Worm (Caenorhabditis elegans): ENCODE measurements around the gene ZK688.5.

Gene ZK688.5

ce11 chrIII:7919823-7920222 is 28.4 kb upstream of the ZK688.5 start, which contains the start of gene C29E4.14:
TSS of gene C29E4.14 (plus strand) at chrIII:7920123.
- TF ChIP-seq efl-1 (optimal IDR thresholded peaks at IDR 0.05) (no peak), efl-1 (GFP tag; optimal IDR thresholded peaks at IDR 0.05 in 1 of 2) (no peak), rnt-1 (tag; optimal IDR thresholded peaks at IDR 0.05) (no peak), tbx-2 (tag; optimal IDR thresholded peaks at IDR 0.05) (no peak), nhr-20 (tag; optimal IDR thresholded peaks at IDR 0.05) (no peak), nhr-85 (tag) (no peak), nhr-19 (GFP tag; conservative IDR thresholded peaks at IDR 0.05) (no peak), ceh-8 (GFP tag; optimal IDR thresholded peaks at IDR 0.05) (no peak), ets-5 (GFP tag; IDR thresholded peaks at IDR 0.05) (no peak), pax-3 (tag; optimal IDR thresholded peaks at IDR 0.05) (no peak), ztf-11 (tag; optimal IDR thresholded peaks at IDR 0.05) (no peak), aly-2 (tag; optimal IDR thresholded peaks at IDR 0.05) (no peak), ztf-4 (tag; optimal IDR thresholded peaks at IDR 0.05) (no peak), efl-3 (GFP tag; optimal IDR thresholded peaks at IDR 0.05) (no peak), hlh-4 (tag; optimal IDR thresholded peaks at IDR 0.05) (no peak), hlh-17 (GFP tag; optimal IDR thresholded peaks at IDR 0.05; ENCODE audit: borderline replicate concordance) (no peak), fkh-4 (tag; optimal IDR thresholded peaks at IDR 0.05; ENCODE audit: borderline replicate concordance) (no peak), zag-1 (tag; optimal IDR thresholded peaks at IDR 0.05) (no peak), irx-1 (tag; optimal IDR thresholded peaks at IDR 0.05) (no peak)

- TF ChIP-seq ceh-90 (tag; optimal IDR thresholded peaks at IDR 0.05) (no peak), unc-62 (GFP tag; optimal IDR thresholded peaks at IDR 0.05) (no peak), nhr-84 (tag; optimal IDR thresholded peaks at IDR 0.05) (no peak), nhr-76 (tag; optimal IDR thresholded peaks at IDR 0.05) (no peak), nhr-90 (tag; optimal IDR thresholded peaks at IDR 0.05; ENCODE audit: poor library complexity) (no peak), ceh-8 (GFP tag; optimal IDR thresholded peaks at IDR 0.05) (no peak), aha-1 (tag; optimal IDR thresholded peaks at IDR 0.05) (no peak), hlh-4 (tag; optimal IDR thresholded peaks at IDR 0.05) (no peak), dpl-1 (GFP tag; optimal IDR thresholded peaks at IDR 0.05) (no peak), lin-39 (tag; optimal IDR thresholded peaks at IDR 0.05) (no peak)
Observed at ce11 chrIII:7917667-7918066, 26.2 kb upstream of the ZK688.5 start, which contains the start of gene gly-3. TSS of gene gly-3 (minus strand) at chrIII:7917767.

ce11 chrIII:7913488-7913887 is 22.1 kb upstream of the ZK688.5 start, which contains the start of gene ZK688.12:
TSS of gene ZK688.12 (minus strand) at chrIII:7913588.
- TF ChIP-seq nhr-12 (tag; optimal IDR thresholded peaks at IDR 0.05) = no peak

ce11 chrIII:7911621-7912020 is 20.2 kb upstream of the ZK688.5 start, which contains the start of gene ZK688.7:
TSS of gene ZK688.7 (minus strand) at chrIII:7911634.
- TF ChIP-seq pqm-1 (tag; optimal IDR thresholded peaks at IDR 0.05) (no peak), unc-98 (GFP tag; IDR thresholded peaks at IDR 0.05) (no peak), tlp-1 (tag; optimal IDR thresholded peaks at IDR 0.05) (no peak), hlh-4 (tag; optimal IDR thresholded peaks at IDR 0.05) (no peak), fkh-10 (GFP tag; optimal IDR thresholded peaks at IDR 0.05) (no peak), C34B4.2 (tag; optimal IDR thresholded peaks at IDR 0.05) (no peak), nhr-71 (tag; optimal IDR thresholded peaks at IDR 0.05) (no peak), snu-23 (GFP tag; optimal IDR thresholded peaks at IDR 0.05) (peak; percentile 70), nhr-20 (tag; optimal IDR thresholded peaks at IDR 0.05) (peak; percentile 57), unc-62 (GFP tag; optimal IDR thresholded peaks at IDR 0.05) (no peak), nhr-84 (tag; optimal IDR thresholded peaks at IDR 0.05) (no peak), Y116A8C.19 (tag; optimal IDR thresholded peaks at IDR 0.05; ENCODE audit: borderline replicate concordance) (no peak), lsy-2 (tag; optimal IDR thresholded peaks at IDR 0.05) (peak in 1 of 2 experiments; percentile 15), ztf-11 (tag; optimal IDR thresholded peaks at IDR 0.05) (no peak), lin-14 (GFP tag; optimal IDR thresholded peaks at IDR 0.05) (peak; percentile 81), zag-1 (tag; optimal IDR thresholded peaks at IDR 0.05) (no peak), sox-4 (tag; optimal IDR thresholded peaks at IDR 0.05) (no peak), mdl-1 (tag; optimal IDR thresholded peaks at IDR 0.05) (peak in 1 of 2 experiments; percentile 15), mep-1 (tag; optimal IDR thresholded peaks at IDR 0.05) (peak; percentile 51), ztf-4 (tag; optimal IDR thresholded peaks at IDR 0.05) (no peak), lir-3 (tag; optimal IDR thresholded peaks at IDR 0.05; ENCODE audit: poor library complexity) (no peak), mab-9 (GFP tag; IDR thresholded peaks at IDR 0.05) (no peak), elt-2 (tag; optimal IDR thresholded peaks at IDR 0.05) (no peak), aha-1 (tag; optimal IDR thresholded peaks at IDR 0.05) (no peak), ces-1 (GFP tag; optimal IDR thresholded peaks at IDR 0.05) (no peak), ceh-90 (tag; optimal IDR thresholded peaks at IDR 0.05) (no peak), ceh-82 (tag; optimal IDR thresholded peaks at IDR 0.05) (no peak), unc-86 (tag; optimal IDR thresholded peaks at IDR 0.05) (no peak)

Data from whole organism, L1 larva.